Worm (Caenorhabditis elegans): ENCODE data around the gene C47E8.1.
A peak's percentile ranks its signal among the peaks of the same experiment; 100 is the strongest.

C47E8.1 gene

DNA sequence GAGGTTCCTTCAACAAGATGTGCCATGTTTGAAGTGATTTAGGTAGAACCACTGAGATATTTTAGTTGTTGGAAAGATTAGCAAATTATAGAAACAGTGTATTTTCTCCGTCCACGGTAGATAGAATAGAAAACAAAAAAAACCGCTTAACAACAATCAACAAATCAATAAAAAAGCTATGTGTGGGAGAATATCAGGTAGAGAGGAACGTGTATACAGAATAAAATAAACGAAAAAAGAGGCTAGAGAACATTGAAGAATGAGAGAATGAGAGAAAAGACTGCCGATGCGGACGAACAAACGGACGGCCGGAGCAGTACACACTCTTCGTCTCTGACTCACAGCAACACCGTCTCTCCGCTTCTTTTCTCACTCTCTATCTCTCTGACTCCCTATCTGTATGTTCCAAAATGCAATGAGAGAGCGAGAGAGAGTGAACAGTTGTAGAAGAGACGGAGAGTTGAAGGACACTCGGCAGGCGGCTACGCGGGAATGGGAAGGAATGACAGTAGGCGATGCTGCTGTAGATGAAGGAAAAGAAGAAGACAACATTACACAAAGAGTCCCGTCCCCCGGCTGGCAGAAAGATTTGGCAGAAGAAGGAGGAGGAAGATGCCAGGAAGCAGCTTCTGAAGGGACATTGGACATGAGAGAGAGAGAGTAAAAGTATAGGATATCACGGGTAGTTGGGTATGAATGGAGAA, 30.9 kb downstream of the C47E8.1 start, which contains the start of gene unc-112 (continued):
- no peak for TF ChIP-seq ceh-24 (tag; optimal IDR thresholded peaks at IDR 0.05)
- no peak for TF ChIP-seq madf-2 (tag; optimal IDR thresholded peaks at IDR 0.05)
- TF ChIP-seq ceh-22 (tag; optimal IDR thresholded peaks at IDR 0.05): no peak
- TF ChIP-seq ceh-18 (tag; optimal IDR thresholded peaks at IDR 0.05): peak; percentile 95
- TF ChIP-seq ceh-48 (tag; optimal IDR thresholded peaks at IDR 0.05): peak; percentile 3
- peak; percentile 79 for TF ChIP-seq F13H6.1 (tag; optimal IDR thresholded peaks at IDR 0.05)
- TF ChIP-seq unc-42 (tag; optimal IDR thresholded peaks at IDR 0.05): peak; percentile 58
- no peak for TF ChIP-seq nhr-232 (tag; optimal IDR thresholded peaks at IDR 0.05)
- TF ChIP-seq dmd-4 (tag; optimal IDR thresholded peaks at IDR 0.05; ENCODE audit: borderline replicate concordance): peak; percentile 32
- TF ChIP-seq sdc-2 (tag; optimal IDR thresholded peaks at IDR 0.05): peak; percentile 67
- peak; percentile 17 for TF ChIP-seq ztf-16 (tag; optimal IDR thresholded peaks at IDR 0.05)
- TF ChIP-seq pqm-1 (tag; optimal IDR thresholded peaks at IDR 0.05): no peak
- peak; percentile 68 for TF ChIP-seq ceh-2 (tag; optimal IDR thresholded peaks at IDR 0.05)
- peak; percentile 32 for TF ChIP-seq che-1 (tag; optimal IDR thresholded peaks at IDR 0.05)
- peak; percentile 58 for TF ChIP-seq fkh-6 (tag; optimal IDR thresholded peaks at IDR 0.05)
- TF ChIP-seq C38D4.7 (GFP tag; optimal IDR thresholded peaks at IDR 0.05): peak; percentile 6
- TF ChIP-seq hlh-8 (tag; optimal IDR thresholded peaks at IDR 0.05): peak; percentile 29
- peak; percentile 30 for TF ChIP-seq fax-1 (tag; optimal IDR thresholded peaks at IDR 0.05)
- peak; percentile 53 for TF ChIP-seq ets-4 (tag; optimal IDR thresholded peaks at IDR 0.05)
- TF ChIP-seq pha-2 (tag; optimal IDR thresholded peaks at IDR 0.05): no peak
- no peak for TF ChIP-seq lin-11 (tag; optimal IDR thresholded peaks at IDR 0.05)
- peak; percentile 67 for TF ChIP-seq ceh-19 (GFP tag; optimal IDR thresholded peaks at IDR 0.05)

DNA sequence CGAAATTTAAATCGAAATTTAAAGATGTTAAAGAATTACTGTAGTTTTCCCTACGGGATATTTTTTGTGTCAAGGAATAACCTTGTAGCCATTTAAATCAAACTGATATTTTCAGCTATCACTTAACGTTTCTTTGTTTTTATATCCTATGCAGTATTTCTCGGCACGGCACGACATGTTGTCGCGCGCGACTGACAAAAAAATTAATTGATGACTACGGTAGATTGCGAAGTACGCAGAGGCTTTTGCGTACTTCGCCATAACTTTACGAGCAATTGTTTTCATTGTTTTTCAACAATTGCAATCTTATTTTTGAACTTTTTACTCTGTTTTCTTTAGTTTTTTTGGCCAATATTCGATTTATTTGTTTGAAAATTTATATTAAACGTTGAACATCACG, 32.2 kb downstream of the C47E8.1 start:
- TF ChIP-seq pqm-1 (tag; optimal IDR thresholded peaks at IDR 0.05): no peak
- no peak for TF ChIP-seq madf-2 (tag; optimal IDR thresholded peaks at IDR 0.05)
- TF ChIP-seq unc-3 (GFP tag; conservative IDR thresholded peaks at IDR 0.05): no peak
- TF ChIP-seq unc-3 (tag; optimal IDR thresholded peaks at IDR 0.05): no peak
- TF ChIP-seq hlh-8 (tag; optimal IDR thresholded peaks at IDR 0.05): no peak
- no peak for TF ChIP-seq C38D4.7 (GFP tag; optimal IDR thresholded peaks at IDR 0.05)
- no peak for TF ChIP-seq rnt-1 (tag; optimal IDR thresholded peaks at IDR 0.05)
- no peak for TF ChIP-seq ceh-34 (tag; optimal IDR thresholded peaks at IDR 0.05)
- no peak for TF ChIP-seq fax-1 (tag; optimal IDR thresholded peaks at IDR 0.05)
- no peak for TF ChIP-seq nhr-11 (tag; optimal IDR thresholded peaks at IDR 0.05)
- no peak for TF ChIP-seq pha-2 (tag; optimal IDR thresholded peaks at IDR 0.05)
- no peak for TF ChIP-seq odd-2 (tag; optimal IDR thresholded peaks at IDR 0.05)
- TF ChIP-seq hlh-13 (GFP tag; optimal IDR thresholded peaks at IDR 0.05): no peak
- no peak for TF ChIP-seq fkh-6 (tag; optimal IDR thresholded peaks at IDR 0.05)
- no peak for TF ChIP-seq ceh-45 (GFP tag; IDR thresholded peaks at IDR 0.05)
- TF ChIP-seq elt-2 (tag; optimal IDR thresholded peaks at IDR 0.05): no peak
- no peak for TF ChIP-seq Y22D7AL.16 (tag; optimal IDR thresholded peaks at IDR 0.05)
- TF ChIP-seq pag-3 (tag; optimal IDR thresholded peaks at IDR 0.05; ENCODE audit: borderline replicate concordance): no peak

ce11 chrV:14698666-14699065, 32.8 kb downstream of the C47E8.1 start, which contains the start of gene set-5:
set-5 (plus strand) TSS chrV:14698966.
- TF ChIP-seq pqm-1 (tag; optimal IDR thresholded peaks at IDR 0.05): no peak
- TF ChIP-seq T23F11.4 (GFP tag; optimal IDR thresholded peaks at IDR 0.05): no peak
- TF ChIP-seq ceh-48 (tag; optimal IDR thresholded peaks at IDR 0.05): no peak
- no peak for TF ChIP-seq ceh-24 (tag; optimal IDR thresholded peaks at IDR 0.05)
- no peak for TF ChIP-seq gmeb-2 (tag; optimal IDR thresholded peaks at IDR 0.05)
- TF ChIP-seq sdc-2 (tag; optimal IDR thresholded peaks at IDR 0.05): no peak
- no peak for TF ChIP-seq ceh-2 (tag; optimal IDR thresholded peaks at IDR 0.05)
- no peak for TF ChIP-seq ceh-31 (tag; optimal IDR thresholded peaks at IDR 0.05)
- TF ChIP-seq fkh-10 (GFP tag; optimal IDR thresholded peaks at IDR 0.05): no peak
- TF ChIP-seq mec-3 (tag; optimal IDR thresholded peaks at IDR 0.05; ENCODE audit: borderline replicate concordance): no peak
- no peak for TF ChIP-seq lin-11 (tag; optimal IDR thresholded peaks at IDR 0.05)
- no peak for TF ChIP-seq odd-2 (tag; optimal IDR thresholded peaks at IDR 0.05)
- no peak for TF ChIP-seq lim-6 (tag; optimal IDR thresholded peaks at IDR 0.05)
- no peak for TF ChIP-seq ceh-6 (GFP tag; optimal IDR thresholded peaks at IDR 0.05)
- TF ChIP-seq unc-42 (tag; optimal IDR thresholded peaks at IDR 0.05): no peak
